Fruit fly (Drosophila melanogaster) Kc167 (cell line): ENCODE data around the gene CG14607.

Experiments used
- Myc ChIP-seq: fragments of >200 bp; optimal IDR thresholded peaks from 2 replicates; lab custom pipeline; 2017; ENCODE audit warnings: missing external identifiers
- Sin3A ChIP-seq: fragments of >200 bp; optimal IDR thresholded peaks from 2 replicates; lab custom pipeline; 2018; ENCODE audit warnings: missing external identifiers
- h ChIP-seq: fragments of >200 bp; optimal IDR thresholded peaks from 3 replicates; lab custom pipeline; 2018; ENCODE audit warnings: missing external identifiers
- insv ChIP-seq: fragments of >200 bp; optimal IDR thresholded peaks from 3 replicates; lab custom pipeline; 2018; ENCODE audit warnings: missing external identifiers
- psq ChIP-seq: fragments of >200 bp; optimal IDR thresholded peaks from 2 replicates; lab custom pipeline; 2017; ENCODE audit warnings: missing external identifiers
- ttk ChIP-seq: sonication (Bioruptor generic); optimal IDR thresholded peaks from 2 replicates; lab custom pipeline; 2017; ENCODE audit warnings: missing external identifiers

The CG14607 gene

dm6 chr3R:7241460-7241859, at the start of gene CG14607:
CG14607 (plus strand) TSS chr3R:7241760.
- no peak for TF ChIP-seq Myc (lab: Kevin White, UChicago)
- TF ChIP-seq insv (lab: Kevin White, UChicago): no peak
- no peak for TF ChIP-seq ttk
- no peak for TF ChIP-seq Sin3A (lab: Kevin White, UChicago)
- TF ChIP-seq h (lab: Kevin White, UChicago): no peak
- no peak for TF ChIP-seq psq

DNA sequence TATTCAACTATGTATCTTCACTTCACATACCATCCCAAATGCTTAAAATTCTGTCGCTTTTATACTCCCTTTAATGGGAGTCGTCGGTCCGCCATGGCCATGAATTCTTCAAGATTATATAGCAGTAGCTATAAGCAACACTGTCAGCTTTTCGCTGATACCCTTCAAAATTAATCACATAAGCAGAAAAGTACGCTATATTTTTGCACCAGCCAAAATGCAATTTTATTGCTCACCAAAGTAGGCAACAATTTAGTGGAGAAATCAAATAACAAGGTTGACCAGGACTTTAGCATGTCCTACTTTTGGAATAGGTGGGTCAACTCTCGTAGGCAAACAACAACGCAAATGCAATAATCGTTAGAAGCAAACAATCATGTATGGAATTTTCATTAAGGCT, 41.7 kb upstream of the CG14607 start:
- no peak for TF ChIP-seq insv (lab: Kevin White, UChicago)
- no peak for TF ChIP-seq Myc (lab: Kevin White, UChicago)

DNA sequence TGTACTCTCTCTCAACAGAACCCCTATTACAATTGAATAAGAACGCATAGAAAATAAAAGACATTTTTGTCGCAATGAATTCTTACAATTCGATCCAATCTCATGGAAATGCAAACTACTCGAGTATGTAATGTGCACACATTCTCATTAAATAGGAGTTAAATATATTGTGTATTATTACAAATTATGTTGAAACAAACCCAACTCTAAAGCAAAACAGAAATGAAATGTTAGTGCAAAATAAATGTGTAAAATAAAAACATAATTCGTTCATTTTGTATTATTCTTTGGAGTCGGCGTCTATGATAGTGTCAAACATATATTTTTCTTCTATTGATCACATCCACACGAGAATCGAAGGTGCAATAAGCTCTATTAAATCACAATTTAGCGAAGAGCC, 40.9 kb upstream of the CG14607 start, which contains the start of gene CG14609:
Gene CG14609 (plus strand): TSS at position 301 of the 400 bp plus-strand sequence.
- TF ChIP-seq insv (lab: Kevin White, UChicago): no peak
- TF ChIP-seq h (lab: Kevin White, UChicago): no peak
- no peak for TF ChIP-seq Sin3A (lab: Kevin White, UChicago)
- no peak for TF ChIP-seq ttk
- no peak for TF ChIP-seq psq
- no peak for TF ChIP-seq Myc (lab: Kevin White, UChicago)

DNA sequence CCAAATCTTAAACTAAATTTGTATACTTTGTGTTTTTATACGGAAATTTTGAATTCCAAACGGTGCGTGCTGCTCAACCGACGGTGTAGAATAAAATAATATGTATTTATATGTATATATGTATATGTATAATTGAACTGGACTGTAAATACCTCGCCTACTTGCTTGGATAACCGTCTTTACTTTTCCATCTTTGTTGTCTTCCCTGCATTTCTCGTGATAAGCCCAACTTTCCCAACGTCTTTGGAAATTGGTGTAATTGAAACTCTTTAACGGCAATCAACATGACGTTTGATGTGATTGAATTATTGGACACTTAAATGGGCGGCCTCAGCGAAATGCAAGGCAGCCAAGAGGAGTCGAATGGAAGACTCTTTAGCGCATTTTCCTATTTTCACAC, 33.2 kb upstream of the CG14607 start, which contains the start of gene CG1288:
Gene CG1288 (minus strand): TSS at position 101 of the 400 bp plus-strand sequence.
- no peak for TF ChIP-seq Sin3A (lab: Kevin White, UChicago)
- no peak for TF ChIP-seq ttk
- TF ChIP-seq Myc (lab: Kevin White, UChicago): no peak
- no peak for TF ChIP-seq h (lab: Kevin White, UChicago)
- no peak for TF ChIP-seq psq
- no peak for TF ChIP-seq insv (lab: Kevin White, UChicago)

dm6 chr3R:7216924-7217529, 24.5 kb upstream of the CG14607 start, which contains the start of gene CG14606:
CG14606 (minus strand) TSS chr3R:7217083.
- TF ChIP-seq Myc (lab: Kevin White, UChicago): no peak

dm6 chr3R:7219605-7220004, 22.0 kb upstream of the CG14607 start, which contains the start of gene CG14605:
CG14605 (minus strand) TSS chr3R:7219705.
- TF ChIP-seq psq: no peak
- TF ChIP-seq Sin3A (lab: Kevin White, UChicago): no peak
- no peak for TF ChIP-seq Myc (lab: Kevin White, UChicago)
- no peak for TF ChIP-seq ttk
- no peak for TF ChIP-seq h (lab: Kevin White, UChicago)
- TF ChIP-seq insv (lab: Kevin White, UChicago): no peak

DNA sequence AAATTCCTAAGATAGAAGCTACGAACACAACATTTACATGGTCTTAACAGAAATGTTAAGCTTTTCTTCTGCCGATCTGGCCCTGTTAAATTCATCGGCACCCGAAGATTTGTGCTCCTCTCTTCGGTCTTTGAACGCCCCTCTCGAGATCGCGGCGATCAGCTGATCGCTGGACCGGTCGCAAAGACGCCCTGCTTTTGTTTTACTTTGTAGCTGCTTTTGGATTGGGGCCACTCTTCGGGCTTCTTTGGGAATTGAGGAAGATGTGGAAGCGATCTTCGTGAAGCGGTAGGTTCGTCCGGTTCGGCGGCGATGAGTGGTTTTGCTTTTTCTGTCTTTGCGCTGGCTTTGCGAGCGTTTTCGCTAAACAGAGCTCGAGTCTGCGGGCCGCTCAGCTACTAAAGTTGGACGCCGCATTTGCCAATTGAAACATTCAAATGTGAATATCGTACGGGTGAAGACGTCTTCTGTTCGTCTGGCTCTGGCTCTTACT, 17.5 kb upstream of the CG14607 start, which contains the start of gene thw:
Gene thw (plus strand): TSS at position 443 of the 493 bp plus-strand sequence.
- TF ChIP-seq Myc (lab: Kevin White, UChicago) (no peak), insv (lab: Kevin White, UChicago) (no peak), h (lab: Kevin White, UChicago) (no peak), Sin3A (lab: Kevin White, UChicago) (no peak), psq (no peak), ttk (no peak)

- TF ChIP-seq Sin3A (lab: Kevin White, UChicago) (no peak), psq (no peak), Myc (lab: Kevin White, UChicago) (no peak), ttk (no peak), insv (lab: Kevin White, UChicago) (no peak), h (lab: Kevin White, UChicago) (no peak)
These were observed 5.3 kb downstream of the CG14607 start, which contains the start of the genes Noc3 and CG10053 for dm6 chr3R:7246889-7247288. Noc3 (minus strand) TSS chr3R:7246969. CG10053 (plus strand) TSS chr3R:7247090.

dm6 chr3R:7249460-7249859, 7.9 kb downstream of the CG14607 start, which contains the start of the genes CG1227 and Dtwd2:
CG1227 (minus strand) TSS chr3R:7249738.
Dtwd2 (plus strand) TSS chr3R:7249795.
- TF ChIP-seq h (lab: Kevin White, UChicago) (no peak), insv (lab: Kevin White, UChicago) (no peak), psq (no peak), Sin3A (lab: Kevin White, UChicago) (no peak), ttk (no peak)

DNA sequence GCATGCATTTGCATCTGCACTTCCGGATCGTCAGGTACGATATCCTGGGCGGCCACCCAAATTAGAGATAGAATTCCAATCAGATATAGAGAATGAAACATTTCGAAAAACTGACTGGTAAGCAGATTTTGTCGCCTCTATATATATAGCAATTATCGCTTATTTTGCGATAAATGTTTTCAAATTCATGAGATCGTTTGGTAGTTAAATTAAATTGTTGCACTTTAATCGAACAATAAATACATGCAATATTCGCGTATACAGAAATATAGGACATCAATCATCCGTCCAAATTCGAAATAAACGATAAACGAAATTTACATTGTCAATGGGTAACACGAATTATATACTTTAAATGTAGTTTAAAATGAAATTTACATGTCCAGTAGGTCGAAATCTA, 10.3 kb downstream of the CG14607 start, which contains the start of gene Obp84a:
Gene Obp84a (minus strand): TSS at position 101 of the 400 bp plus-strand sequence.
- TF ChIP-seq Myc (lab: Kevin White, UChicago): no peak
- no peak for TF ChIP-seq psq
- TF ChIP-seq h (lab: Kevin White, UChicago): no peak
- TF ChIP-seq insv (lab: Kevin White, UChicago): no peak
- TF ChIP-seq ttk: no peak
- no peak for TF ChIP-seq Sin3A (lab: Kevin White, UChicago)

DNA sequence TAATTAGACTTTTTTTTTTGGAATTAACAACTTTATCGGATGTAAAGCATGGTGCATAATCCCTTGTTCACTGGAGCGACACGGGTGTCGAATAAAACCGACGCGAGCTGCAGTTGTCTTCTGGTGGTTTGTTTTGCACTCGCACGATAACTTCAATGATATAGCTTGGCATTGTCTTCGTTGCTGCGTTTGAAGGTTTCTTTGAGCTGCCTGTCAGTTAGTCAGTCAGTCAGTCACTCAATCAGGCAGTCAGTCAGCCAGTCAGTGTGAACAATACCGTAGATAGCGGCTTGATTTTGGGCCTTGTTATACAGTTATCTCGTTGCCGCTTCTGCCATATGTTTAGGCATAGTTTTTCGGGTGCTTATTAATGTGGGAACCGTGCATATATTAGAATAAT, 18.0 kb downstream of the CG14607 start:
- no peak for TF ChIP-seq psq
- no peak for TF ChIP-seq insv (lab: Kevin White, UChicago)
- no peak for TF ChIP-seq Myc (lab: Kevin White, UChicago)
- no peak for TF ChIP-seq Sin3A (lab: Kevin White, UChicago)
- no peak for TF ChIP-seq ttk
- TF ChIP-seq h (lab: Kevin White, UChicago): no peak

dm6 chr3R:7265567-7266208, 24.1 kb downstream of the CG14607 start, which contains the start of the genes Gld and Syt4:
Gld (minus strand) TSS chr3R:7265703.
Syt4 (plus strand) TSS chr3R:7266065.
- no peak for TF ChIP-seq psq
- TF ChIP-seq ttk: no peak
